Worm (Caenorhabditis elegans) whole organism, early embryonic: Measurements from ENCODE around the gene R05H5.3.

Experiments
- F13C5.2 ChIP-seq: sonication (generic microtip); optimal IDR thresholded peaks from 2 replicates; lab custom pipeline; 2017; ENCODE audit warnings: mild to moderate bottlenecking, missing genetic modification characterization, inconsistent platforms, missing compliant biosample characterization
- ama-1 ChIP-seq: fragments of 150-350 bp; optimal IDR thresholded peaks from 2 replicates; lab custom pipeline; 2014
- ceh-36 ChIP-seq: sonication (generic microtip); optimal IDR thresholded peaks from 2 replicates; lab custom pipeline; 2016; ENCODE audit warnings: missing genetic modification characterization, inconsistent platforms, missing compliant biosample characterization
- flt-1 ChIP-seq: fragments of 200-800 bp; sonication (Bioruptor generic); IDR thresholded peaks from 2 replicates; pipeline ENCODE4 v1.3.6; 2022; ENCODE audit warnings: missing genetic modification characterization, missing compliant biosample characterization
- hmbx-1 ChIP-seq: sonication (generic microtip); optimal IDR thresholded peaks from 2 replicates; lab custom pipeline; 2016; ENCODE audit warnings: mild to moderate bottlenecking, missing genetic modification characterization, missing compliant biosample characterization
- tbx-11 ChIP-seq: fragments of 200-800 bp; sonication (Bioruptor generic); IDR thresholded peaks from 2 replicates; pipeline ENCODE4 v1.3.6; 2022; ENCODE audit warnings: missing genetic modification characterization, missing compliant biosample characterization
- tra-4 ChIP-seq: sonication (generic microtip); optimal IDR thresholded peaks from 2 replicates; lab custom pipeline; 2017; ENCODE audit warnings: missing genetic modification characterization, missing compliant biosample characterization

- TF ChIP-seq ama-1 (lab: Kevin White, UChicago) (no peak), tbx-11 (no peak), F13C5.2 (tag; lab: Kevin White, UChicago) (no peak), flt-1 (no peak), ceh-36 (tag; lab: Kevin White, UChicago) (no peak), hmbx-1 (tag; lab: Kevin White, UChicago) (no peak), tra-4 (tag; lab: Kevin White, UChicago) (no peak)
Measured at ce11 chrII:10222577-10222976, 25.2 kb downstream of the R05H5.3 start, which contains the start of gene plc-3.
